Fruit fly (Drosophila melanogaster) whole organism, prepupa: ENCODE measurements around the gene raw.

Experiments
- Blimp-1 ChIP-seq: fragments of 200-800 bp; sonication (Bioruptor generic); optimal IDR thresholded peaks from 3 replicates; lab custom pipeline; 2017; ENCODE audit warnings: missing biosample characterization, missing genetic modification characterization, mild to moderate bottlenecking, moderate library complexity, missing genetic modification reagents
- CG10631 ChIP-seq: fragments of 200-800 bp; sonication (Bioruptor generic); optimal IDR thresholded peaks from 2 replicates; lab custom pipeline; 2016; ENCODE audit warnings: missing biosample characterization, missing genetic modification characterization
- CG10669 ChIP-seq: fragments of 200-800 bp; sonication (Bioruptor generic); optimal IDR thresholded peaks from 3 replicates; lab custom pipeline; 2018; ENCODE audit warnings: missing biosample characterization, mild to moderate bottlenecking, missing genetic modification characterization, moderate library complexity
- CG11294 ChIP-seq: fragments of 200-800 bp; sonication (Bioruptor generic); IDR thresholded peaks from 2 replicates; pipeline ENCODE4 v1.3.6; 2022; ENCODE audit warnings: missing biosample characterization, missing genetic modification characterization
- CG11762 ChIP-seq: fragments of 200-800 bp; sonication (Bioruptor generic); optimal IDR thresholded peaks from 3 replicates; lab custom pipeline; 2016; ENCODE audit warnings: missing biosample characterization, missing genetic modification characterization; ENCODE audit not compliant: insufficient read depth
- CG11902 ChIP-seq: fragments of 200-800 bp; sonication (Bioruptor generic); optimal IDR thresholded peaks from 3 replicates; lab custom pipeline; 2016; ENCODE audit warnings: missing biosample characterization, missing genetic modification characterization
- CG1621 ChIP-seq: fragments of 200-800 bp; sonication (Bioruptor generic); optimal IDR thresholded peaks from 3 replicates; lab custom pipeline; 2018; ENCODE audit warnings: missing biosample characterization, mild to moderate bottlenecking, missing genetic modification characterization
- CG16779 ChIP-seq: fragments of 200-800 bp; sonication (Bioruptor generic); optimal IDR thresholded peaks from 3 replicates; lab custom pipeline; 2017; ENCODE audit warnings: missing biosample characterization, mild to moderate bottlenecking, missing genetic modification characterization
- CG31627 ChIP-seq: fragments of 200-800 bp; sonication (Bioruptor generic); optimal IDR thresholded peaks from 3 replicates; lab custom pipeline; 2016; ENCODE audit warnings: missing biosample characterization, missing genetic modification characterization
- CG3919 ChIP-seq: fragments of 200-800 bp; sonication (Bioruptor generic); optimal IDR thresholded peaks from 3 replicates; lab custom pipeline; 2016; ENCODE audit warnings: missing biosample characterization, missing genetic modification characterization
- CG4318 ChIP-seq: fragments of 200-800 bp; sonication (Bioruptor generic); optimal IDR thresholded peaks from 3 replicates; lab custom pipeline; 2017; ENCODE audit warnings: missing biosample characterization, mild to moderate bottlenecking, missing genetic modification characterization
- CG6163 ChIP-seq: fragments of 200-800 bp; sonication (Bioruptor generic); IDR thresholded peaks from 3 replicates; pipeline ENCODE4 v1.3.6; 2022; ENCODE audit warnings: missing biosample characterization, missing genetic modification characterization
- CG6276 ChIP-seq: fragments of 200-800 bp; sonication (Bioruptor generic); optimal IDR thresholded peaks from 2 replicates; lab custom pipeline; 2017; ENCODE audit warnings: missing biosample characterization, mild to moderate bottlenecking, missing genetic modification characterization
- CG6792 ChIP-seq: fragments of 200-800 bp; sonication (Bioruptor generic); optimal IDR thresholded peaks from 3 replicates; lab custom pipeline; 2016; ENCODE audit warnings: missing biosample characterization, missing genetic modification characterization
- CG6808 ChIP-seq: fragments of 200-800 bp; sonication (Bioruptor generic); optimal IDR thresholded peaks from 3 replicates; lab custom pipeline; 2017; ENCODE audit warnings: missing biosample characterization, missing genetic modification characterization, mild to moderate bottlenecking, moderate library complexity, missing genetic modification reagents
- CG6854 ChIP-seq: fragments of 200-800 bp; sonication (Bioruptor generic); optimal IDR thresholded peaks from 2 replicates; lab custom pipeline; 2017; ENCODE audit warnings: missing biosample characterization, mild to moderate bottlenecking, missing genetic modification characterization
- CG8119 ChIP-seq: fragments of 200-800 bp; sonication (Bioruptor generic); IDR thresholded peaks from 3 replicates; pipeline ENCODE4 v1.3.6; 2022; ENCODE audit warnings: missing biosample characterization, missing genetic modification characterization
- CG9139 ChIP-seq: fragments of 200-800 bp; sonication (Bioruptor generic); optimal IDR thresholded peaks from 3 replicates; lab custom pipeline; 2017; ENCODE audit warnings: missing biosample characterization, mild to moderate bottlenecking, missing genetic modification characterization
- Eip78C ChIP-seq: fragments of 200-800 bp; sonication (Bioruptor generic); peaks from one replicate; lab custom pipeline; 2016; ENCODE audit warnings: missing biosample characterization, missing genetic modification characterization
- Ets21C ChIP-seq: fragments of 200-800 bp; sonication (Bioruptor generic); optimal IDR thresholded peaks from 3 replicates; lab custom pipeline; 2016; ENCODE audit warnings: missing biosample characterization, missing genetic modification characterization
- Gug ChIP-seq: fragments of 200-800 bp; sonication (Bioruptor generic); IDR thresholded peaks from 2 replicates; pipeline ENCODE4 v1.3.6; 2022; ENCODE audit warnings: missing biosample characterization, missing genetic modification characterization
- Hr38 ChIP-seq: sonication (Bioruptor generic); optimal IDR thresholded peaks from 2 replicates; lab custom pipeline; 2016; ENCODE audit warnings: missing biosample characterization, missing genetic modification characterization
- Hr4 ChIP-seq: fragments of 200-800 bp; sonication (Bioruptor generic); optimal IDR thresholded peaks from 3 replicates; lab custom pipeline; 2016; ENCODE audit warnings: missing biosample characterization, missing genetic modification characterization
- Lpt ChIP-seq: fragments of 200-800 bp; sonication (Bioruptor generic); optimal IDR thresholded peaks from 3 replicates; lab custom pipeline; 2016; ENCODE audit warnings: missing biosample characterization, missing genetic modification characterization
- Met ChIP-seq: fragments of 200-800 bp; sonication (Bioruptor generic); optimal IDR thresholded peaks from 3 replicates; lab custom pipeline; 2016; ENCODE audit warnings: missing biosample characterization, missing genetic modification characterization
- Smox ChIP-seq: fragments of 200-800 bp; sonication (Bioruptor generic); optimal IDR thresholded peaks from 3 replicates; lab custom pipeline; 2016; ENCODE audit warnings: missing biosample characterization, missing genetic modification characterization
- Sox14 ChIP-seq: fragments of 200-800 bp; sonication (Bioruptor generic); optimal IDR thresholded peaks from 3 replicates; lab custom pipeline; 2016; ENCODE audit warnings: missing biosample characterization, missing genetic modification characterization
- Sox15 ChIP-seq: fragments of 200-800 bp; sonication (Bioruptor generic); optimal IDR thresholded peaks from 3 replicates; lab custom pipeline; 2016; ENCODE audit warnings: missing biosample characterization, missing genetic modification characterization
- achi ChIP-seq: fragments of 200-800 bp; sonication (Bioruptor generic); optimal IDR thresholded peaks from 3 replicates; lab custom pipeline; 2016; ENCODE audit warnings: missing biosample characterization, missing genetic modification characterization
- acj6 ChIP-seq: fragments of 200-800 bp; sonication (Bioruptor generic); optimal IDR thresholded peaks from 3 replicates; lab custom pipeline; 2016; ENCODE audit warnings: missing biosample characterization, missing genetic modification characterization
- cyc ChIP-seq: fragments of 200-800 bp; sonication (Bioruptor generic); optimal IDR thresholded peaks from 3 replicates; lab custom pipeline; 2016; ENCODE audit warnings: missing biosample characterization, missing genetic modification characterization
- eg ChIP-seq: fragments of 200-800 bp; sonication (Bioruptor generic); IDR thresholded peaks from 3 replicates; pipeline ENCODE4 v1.3.6; 2022; ENCODE audit warnings: missing biosample characterization, missing genetic modification characterization
- fd59A ChIP-seq: fragments of 200-800 bp; sonication (Bioruptor generic); optimal IDR thresholded peaks from 2 replicates; lab custom pipeline; 2017; ENCODE audit warnings: missing biosample characterization, mild to moderate bottlenecking, missing genetic modification characterization, missing genetic modification reagents
- fd85E ChIP-seq: fragments of 200-800 bp; sonication (Bioruptor generic); optimal IDR thresholded peaks from 3 replicates; lab custom pipeline; 2016; ENCODE audit warnings: missing biosample characterization, missing genetic modification characterization
- net ChIP-seq: fragments of 200-800 bp; sonication (Bioruptor generic); optimal IDR thresholded peaks from 3 replicates; lab custom pipeline; 2016; ENCODE audit warnings: missing biosample characterization, missing genetic modification characterization
- pdm3 ChIP-seq: fragments of 200-800 bp; sonication (Bioruptor generic); optimal IDR thresholded peaks from 3 replicates; lab custom pipeline; 2016; ENCODE audit warnings: missing biosample characterization, missing genetic modification characterization
- salr ChIP-seq, 2 experiments: fragments of 200-800 bp; sonication (Bioruptor generic); optimal IDR thresholded peaks; 3 replicates each; lab custom pipeline; 2016 to 2018; ENCODE audit warnings: missing biosample characterization in 2 of 2, missing genetic modification characterization in 2 of 2, mild to moderate bottlenecking in 1 of 2
- ss ChIP-seq, 2 experiments: fragments of 200-800 bp; sonication (Bioruptor generic); optimal IDR thresholded peaks; 2 replicates in 1 of 2; 3 replicates in 1 of 2; lab custom pipeline; 2017 to 2018; ENCODE audit warnings: mild to moderate bottlenecking in 2 of 2, missing biosample characterization in 2 of 2, missing genetic modification characterization in 2 of 2, moderate library complexity in 1 of 2
- svp ChIP-seq: fragments of 200-800 bp; sonication (Bioruptor generic); peaks from one replicate; lab custom pipeline; 2016; ENCODE audit warnings: missing biosample characterization, missing genetic modification characterization
- topi ChIP-seq: fragments of 200-800 bp; sonication (Bioruptor generic); optimal IDR thresholded peaks from 3 replicates; lab custom pipeline; 2016; ENCODE audit warnings: missing biosample characterization, missing genetic modification characterization
- vri ChIP-seq: fragments of 200-800 bp; sonication (Bioruptor generic); optimal IDR thresholded peaks from 3 replicates; lab custom pipeline; 2016; ENCODE audit warnings: missing biosample characterization, mild to moderate bottlenecking, missing genetic modification characterization

Gene raw

DNA sequence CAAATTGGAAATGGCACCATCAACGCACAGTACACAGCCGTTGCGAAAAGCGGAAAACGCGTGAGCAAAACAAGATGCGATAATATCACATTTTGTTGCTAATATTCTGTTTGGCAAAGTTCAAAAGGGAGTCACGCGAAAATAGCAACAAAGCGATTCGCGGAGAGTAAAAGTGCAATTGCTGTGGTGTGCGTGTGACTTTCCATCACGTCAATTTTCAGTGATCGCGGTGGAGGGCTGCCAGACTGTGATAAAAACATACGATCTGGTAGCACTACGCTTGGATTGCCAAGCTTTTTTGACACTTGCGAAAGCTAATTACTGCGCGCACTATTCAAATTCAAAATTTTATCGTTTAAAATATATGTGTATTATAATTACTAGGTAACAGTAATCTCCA lies 31.0 kb downstream of the raw start, which contains the start of gene Hnf4:
Gene Hnf4 (minus strand): TSS at position 199 of the 400 bp plus-strand sequence.
- TF ChIP-seq Gug (GFP tag; lab: Robert Waterston, UW) (no peak), Sox14 (GFP tag; lab: Kevin White, UChicago) (peak; percentile 33), Hr38 (GFP tag; lab: Kevin White, UChicago) (no peak), fd59A (GFP tag; lab: Kevin White, UChicago) (no peak), CG6808 (GFP tag; lab: Kevin White, UChicago) (peak; percentile 34), CG1621 (tag; lab: Kevin White, UChicago) (peak; percentile 7), achi (GFP tag; lab: Kevin White, UChicago) (peak; percentile 99), vri (GFP tag; lab: Kevin White, UChicago) (peak; percentile 57), Eip78C (peak; percentile 59), Met (GFP tag; lab: Kevin White, UChicago) (no peak), ss (GFP tag; optimal IDR thresholded peaks at IDR 0.05; lab: Kevin White, UChicago) (peak in 1 of 2 experiments; percentile 6), Blimp-1 (GFP tag; lab: Kevin White, UChicago) (peak; percentile 87), svp (GFP tag; lab: Kevin White, UChicago) (peak; percentile 94)
- TF ChIP-seq, all 60 proteins: peak for 9

DNA sequence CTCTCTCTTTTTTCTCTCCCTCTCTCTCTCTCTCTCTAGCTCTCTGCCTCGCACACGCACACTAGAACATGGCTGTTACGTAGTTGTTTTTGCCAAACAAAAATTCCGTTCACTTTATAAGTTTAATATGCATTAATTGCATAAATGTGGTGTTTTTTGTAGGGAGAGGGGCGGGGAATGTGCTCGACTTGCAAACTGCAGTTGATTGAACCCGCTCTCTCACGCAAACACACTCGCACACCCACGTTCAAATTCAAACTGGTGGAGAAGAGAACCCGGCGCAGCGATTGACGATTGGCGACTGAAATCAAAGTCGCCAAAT lies 31.4 kb downstream of the raw start:
- peak; percentile 31 to 39 for TF ChIP-seq ss (GFP tag; optimal IDR thresholded peaks at IDR 0.05; lab: Kevin White, UChicago)
- peak; percentile 29 for TF ChIP-seq CG1621 (tag; lab: Kevin White, UChicago)
- TF ChIP-seq CG9139 (GFP tag; lab: Kevin White, UChicago): peak; percentile 17
- no peak for TF ChIP-seq achi (GFP tag; lab: Kevin White, UChicago)
- TF ChIP-seq acj6 (GFP tag; lab: Kevin White, UChicago): no peak
- TF ChIP-seq CG11902 (GFP tag; lab: Kevin White, UChicago): no peak
- no peak for TF ChIP-seq CG11294 (GFP tag; lab: Robert Waterston, UW)
- no peak for TF ChIP-seq Gug (GFP tag; lab: Robert Waterston, UW)
- TF ChIP-seq CG31627 (GFP tag; lab: Kevin White, UChicago): no peak
- no peak for TF ChIP-seq CG6808 (GFP tag; lab: Kevin White, UChicago)
- peak; percentile 48 for TF ChIP-seq CG6854
- TF ChIP-seq net (GFP tag; lab: Kevin White, UChicago): no peak
- TF ChIP-seq CG4318: no peak
- TF ChIP-seq Ets21C: no peak
- no peak for TF ChIP-seq Hr4 (GFP tag; lab: Kevin White, UChicago)
- TF ChIP-seq eg: no peak
- no peak for TF ChIP-seq Smox (GFP tag; lab: Kevin White, UChicago)
- TF ChIP-seq cyc (GFP tag; lab: Kevin White, UChicago): no peak
- TF ChIP-seq pdm3 (GFP tag; lab: Kevin White, UChicago): no peak
- TF ChIP-seq CG6163: no peak
- TF ChIP-seq CG6276 (GFP tag; lab: Kevin White, UChicago): no peak
- no peak for TF ChIP-seq CG10669 (GFP tag; lab: Kevin White, UChicago)
- TF ChIP-seq vri (GFP tag; lab: Kevin White, UChicago): peak; percentile 92
- no peak for TF ChIP-seq CG11762
- no peak for TF ChIP-seq CG6792 (GFP tag; lab: Kevin White, UChicago)
- no peak for TF ChIP-seq CG10631
- TF ChIP-seq fd85E (GFP tag; lab: Kevin White, UChicago): no peak
- no peak for TF ChIP-seq Sox15
- peak; percentile 27 for TF ChIP-seq CG16779
- 0 out of 3 replicates have a peak, but pooled peaks have one; percentile 43 for TF ChIP-seq CG8119 (GFP tag; lab: Robert Waterston, UW)
- TF ChIP-seq topi (GFP tag; lab: Kevin White, UChicago): no peak
- TF ChIP-seq Lpt (GFP tag; lab: Kevin White, UChicago): no peak
- no peak for TF ChIP-seq salr (GFP tag; optimal IDR thresholded peaks at IDR 0.05; lab: Kevin White, UChicago)
- peak; percentile 20 for TF ChIP-seq CG3919
